Fruit fly (Drosophila melanogaster) Kc167 (cell line): ENCODE measurements around the gene CAH3.

Experiments
- Sin3A ChIP-seq: fragments of >200 bp; optimal IDR thresholded peaks from 2 replicates; lab custom pipeline; 2018; ENCODE audit warnings: missing external identifiers
- h ChIP-seq: fragments of >200 bp; optimal IDR thresholded peaks from 3 replicates; lab custom pipeline; 2018; ENCODE audit warnings: missing external identifiers
- psq ChIP-seq: fragments of >200 bp; optimal IDR thresholded peaks from 2 replicates; lab custom pipeline; 2017; ENCODE audit warnings: missing external identifiers

DNA sequence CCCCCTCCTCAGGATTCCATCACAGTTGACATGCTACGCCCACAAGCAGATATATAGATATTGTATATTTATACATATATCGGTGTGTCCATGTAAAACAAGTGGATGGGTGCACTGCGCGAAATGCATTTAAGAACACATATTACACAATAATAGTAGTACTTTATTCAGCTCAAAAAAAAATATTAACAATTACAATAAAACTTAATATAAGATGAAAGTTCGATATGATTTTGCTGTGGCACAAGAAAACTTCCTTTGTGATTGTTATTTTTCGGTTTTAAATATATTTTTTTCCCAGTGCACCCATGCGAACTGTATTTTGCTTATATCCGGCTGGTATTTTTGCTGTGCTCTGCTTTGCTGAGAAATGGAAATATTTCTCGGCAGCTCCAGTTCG lies 50.4 kb downstream of the CAH3 start:
- TF ChIP-seq Sin3A (no peak), h (no peak), psq (lab: Kevin White, UChicago) (no peak)
